Worm (Caenorhabditis elegans) whole organism, young adult: ENCODE measurements around the gene C47A10.12.

Experiments used
- B0019.2 ChIP-seq: fragments of 200-800 bp; sonication (Bioruptor generic); conservative IDR thresholded peaks from 2 replicates; pipeline ENCODE4 v1.3.6; 2022; ENCODE audit warnings: missing genetic modification reagents, missing genetic modification characterization, missing compliant biosample characterization
- B0035.1 ChIP-seq: sonication (generic microtip); optimal IDR thresholded peaks from 2 replicates; lab custom pipeline; 2016; ENCODE audit warnings: missing genetic modification characterization, mild to moderate bottlenecking, missing compliant biosample characterization, missing genotype, missing genetic modification reagents
- C06A6.2 ChIP-seq: fragments of 200-800 bp; sonication (Bioruptor generic); conservative IDR thresholded peaks from 2 replicates; pipeline ENCODE4 v1.3.6; 2022; ENCODE audit warnings: missing genetic modification characterization, missing compliant biosample characterization
- C17E4.6 ChIP-seq: fragments of 200-800 bp; sonication (Bioruptor generic); IDR thresholded peaks from 2 replicates; pipeline ENCODE4 v1.3.6; 2022; ENCODE audit warnings: missing genetic modification reagents, missing genetic modification characterization, missing compliant biosample characterization
- F10E7.11 ChIP-seq: sonication (generic microtip); optimal IDR thresholded peaks from 2 replicates; lab custom pipeline; 2017; ENCODE audit warnings: mild to moderate bottlenecking, missing genetic modification characterization, moderate library complexity, missing compliant biosample characterization
- F22D6.2 ChIP-seq: sonication (generic microtip); optimal IDR thresholded peaks from 2 replicates; lab custom pipeline; 2016; ENCODE audit warnings: mild to moderate bottlenecking, missing genetic modification characterization, missing compliant biosample characterization
- F33H1.4 ChIP-seq: fragments of 200-800 bp; sonication (Bioruptor generic); IDR thresholded peaks from 2 replicates; pipeline ENCODE4 v1.3.6; 2022; ENCODE audit warnings: missing genetic modification reagents, missing genetic modification characterization, missing compliant biosample characterization
- F39B2.1 ChIP-seq: fragments of 200-800 bp; sonication (Bioruptor generic); IDR thresholded peaks from 2 replicates; pipeline ENCODE4 v1.3.6; 2022; ENCODE audit warnings: missing genetic modification reagents, missing genetic modification characterization, missing compliant biosample characterization
- F49E8.2 ChIP-seq: sonication (generic microtip); optimal IDR thresholded peaks from 3 replicates; lab custom pipeline; 2017; ENCODE audit warnings: missing genetic modification characterization, mild to moderate bottlenecking, missing compliant biosample characterization, antibody characterized with exemption, moderate library complexity; ENCODE audit not compliant: insufficient read depth
- Y56A3A.18 ChIP-seq: fragments of 200-800 bp; sonication (Bioruptor generic); IDR thresholded peaks from 2 replicates; pipeline ENCODE4 v1.3.6; 2022; ENCODE audit warnings: missing genetic modification reagents, missing genetic modification characterization, missing compliant biosample characterization
- Y79H2A.3 ChIP-seq: fragments of 200-800 bp; sonication (Bioruptor generic); conservative IDR thresholded peaks from 2 replicates; pipeline ENCODE4 v1.3.6; 2022; ENCODE audit warnings: missing genetic modification reagents, missing genetic modification characterization, missing compliant biosample characterization
- cebp-2 ChIP-seq: fragments of 200-800 bp; sonication (Bioruptor generic); IDR thresholded peaks from 2 replicates; pipeline ENCODE4 v1.3.6; 2022; ENCODE audit warnings: missing genetic modification characterization, missing compliant biosample characterization
- ceh-40 ChIP-seq: fragments of 200-800 bp; sonication (Bioruptor generic); IDR thresholded peaks from 2 replicates; pipeline ENCODE4 v1.3.6; 2022; ENCODE audit warnings: missing genetic modification characterization, missing compliant biosample characterization
- die-1 ChIP-seq: sonication (generic microtip); optimal IDR thresholded peaks from 2 replicates; lab custom pipeline; 2016; ENCODE audit warnings: missing genotype, mild to moderate bottlenecking, missing genetic modification characterization, missing compliant biosample characterization
- efl-1 ChIP-seq: fragments of 150-350 bp; optimal IDR thresholded peaks from 2 replicates; lab custom pipeline; 2014; ENCODE audit warnings: missing biosample characterization, missing genetic modification reagents, missing genetic modification characterization
- egrh-3 ChIP-seq: fragments of 200-800 bp; sonication (Bioruptor generic); IDR thresholded peaks from 2 replicates; pipeline ENCODE4 v1.3.6; 2022; ENCODE audit warnings: missing genetic modification reagents, missing genetic modification characterization, missing compliant biosample characterization
- ets-4 ChIP-seq: fragments of 200-800 bp; sonication (Bioruptor generic); optimal IDR thresholded peaks from 2 replicates; lab custom pipeline; 2018; ENCODE audit warnings: mild to moderate bottlenecking, missing genetic modification characterization, missing compliant biosample characterization
- hsf-1 ChIP-seq: fragments of 200-800 bp; sonication (Bioruptor generic); IDR thresholded peaks from 2 replicates; pipeline ENCODE4 v1.3.6; 2022; ENCODE audit warnings: missing genetic modification reagents, missing genetic modification characterization, missing compliant biosample characterization
- lag-1 ChIP-seq: fragments of 200-800 bp; sonication (Bioruptor generic); IDR thresholded peaks from 2 replicates; pipeline ENCODE4 v1.3.6; 2022; ENCODE audit warnings: missing genetic modification reagents, missing genetic modification characterization, missing compliant biosample characterization
- lin-26 ChIP-seq: fragments of 200-800 bp; sonication (Bioruptor generic); IDR thresholded peaks from 2 replicates; pipeline ENCODE4 v1.3.6; 2022; ENCODE audit warnings: missing genetic modification reagents, missing genetic modification characterization, missing compliant biosample characterization
- lin-35 ChIP-seq, 3 experiments: fragments of 150-350 bp in 2 of 3; sonication (generic microtip) in 1 of 3; optimal IDR thresholded peaks; 2 replicates each; lab custom pipeline; 2014 to 2018; ENCODE audit warnings: missing biosample characterization in 3 of 3, missing genetic modification characterization in 3 of 3, missing genetic modification reagents in 3 of 3
- lir-1 ChIP-seq: fragments of 200-800 bp; sonication (Bioruptor generic); conservative IDR thresholded peaks from 2 replicates; pipeline ENCODE4 v1.3.6; 2022; ENCODE audit warnings: missing genetic modification reagents, missing genetic modification characterization, missing compliant biosample characterization
- lsl-1 ChIP-seq: fragments of 200-800 bp; sonication (Bioruptor generic); optimal IDR thresholded peaks from 2 replicates; lab custom pipeline; 2018; ENCODE audit warnings: mild to moderate bottlenecking, missing genetic modification characterization, moderate library complexity, missing compliant biosample characterization
- madf-6 ChIP-seq: fragments of 200-800 bp; sonication (Bioruptor generic); IDR thresholded peaks from 2 replicates; pipeline ENCODE4 v1.3.6; 2022; ENCODE audit warnings: missing genetic modification reagents, missing genetic modification characterization, missing compliant biosample characterization
- mel-28 ChIP-seq: sonication (generic microtip); optimal IDR thresholded peaks from 2 replicates; lab custom pipeline; 2016; ENCODE audit warnings: borderline replicate concordance, mild to moderate bottlenecking, missing genetic modification characterization, missing compliant biosample characterization
- mes-4 ChIP-seq: sonication (generic microtip); optimal IDR thresholded peaks from 2 replicates; lab custom pipeline; 2016; ENCODE audit warnings: missing genotype, missing genetic modification characterization, missing compliant biosample characterization
- nfyb-1 ChIP-seq: fragments of 200-800 bp; sonication (Bioruptor generic); IDR thresholded peaks from 2 replicates; pipeline ENCODE4 v1.3.6; 2022; ENCODE audit warnings: missing genetic modification reagents, missing genetic modification characterization, missing compliant biosample characterization
- nhr-80 ChIP-seq: sonication (generic microtip); optimal IDR thresholded peaks from 2 replicates; lab custom pipeline; 2016; ENCODE audit warnings: missing genetic modification characterization, missing compliant biosample characterization
- pbrm-1 ChIP-seq: fragments of 200-800 bp; sonication (Bioruptor generic); IDR thresholded peaks from 2 replicates; pipeline ENCODE4 v1.3.6; 2022; ENCODE audit warnings: missing genetic modification reagents, missing genetic modification characterization, missing compliant biosample characterization
- repo-1 ChIP-seq: sonication (generic microtip); optimal IDR thresholded peaks from 2 replicates; lab custom pipeline; 2017; ENCODE audit warnings: mild to moderate bottlenecking, missing genetic modification characterization, missing compliant biosample characterization
- snpc-1.3 ChIP-seq: sonication (generic microtip); optimal IDR thresholded peaks from 2 replicates; lab custom pipeline; 2017; ENCODE audit warnings: missing genetic modification characterization, mild to moderate bottlenecking, missing compliant biosample characterization, antibody characterized with exemption, moderate library complexity, missing genotype, missing genetic modification reagents; ENCODE audit not compliant: insufficient read depth
- sptf-2 ChIP-seq: fragments of 200-800 bp; sonication (Bioruptor generic); optimal IDR thresholded peaks from 2 replicates; lab custom pipeline; 2018; ENCODE audit warnings: mild to moderate bottlenecking, missing genetic modification characterization, missing compliant biosample characterization
- unc-130 ChIP-seq: sonication (generic microtip); optimal IDR thresholded peaks from 2 replicates; lab custom pipeline; 2016; ENCODE audit warnings: missing genetic modification reagents, missing genetic modification characterization, missing compliant biosample characterization
- zfh-2 ChIP-seq: fragments of 200-800 bp; sonication (Bioruptor generic); conservative IDR thresholded peaks from 2 replicates; pipeline ENCODE4 v1.3.6; 2022; ENCODE audit warnings: missing genetic modification reagents, missing genetic modification characterization, missing compliant biosample characterization
- ztf-22 ChIP-seq: fragments of 200-800 bp; sonication (Bioruptor generic); optimal IDR thresholded peaks from 2 replicates; lab custom pipeline; 2018; ENCODE audit warnings: mild to moderate bottlenecking, missing genetic modification characterization, moderate library complexity, missing compliant biosample characterization

The C47A10.12 gene

ce11 chrV:17812127-17812526 lies 34.4 kb downstream of the C47A10.12 start (continued):
- TF ChIP-seq lir-1 (GFP tag; lab: Robert Waterston, UW): no peak

ce11 chrV:17818567-17818966 lies 40.8 kb downstream of the C47A10.12 start, which contains the start of gene srh-298:
srh-298 (plus strand) TSS chrV:17818867.
- no peak for TF ChIP-seq repo-1 (tag; lab: Kevin White, UChicago)
- no peak for TF ChIP-seq lsl-1
- no peak for TF ChIP-seq F22D6.2 (tag; lab: Kevin White, UChicago)
- TF ChIP-seq ceh-40 (GFP tag; lab: Robert Waterston, UW): no peak
- no peak for TF ChIP-seq die-1 (tag; lab: Kevin White, UChicago)
- no peak for TF ChIP-seq efl-1 (GFP tag; lab: Kevin White, UChicago)
- no peak for TF ChIP-seq nfyb-1 (GFP tag; lab: Robert Waterston, UW)
- TF ChIP-seq Y79H2A.3: no peak
- no peak for TF ChIP-seq lag-1 (GFP tag; lab: Robert Waterston, UW)
- no peak for TF ChIP-seq ets-4 (GFP tag; lab: Kevin White, UChicago)
- no peak for TF ChIP-seq F49E8.2 (tag; lab: Kevin White, UChicago)
- TF ChIP-seq unc-130 (GFP tag; lab: Kevin White, UChicago): no peak
- no peak for TF ChIP-seq lin-26 (GFP tag; lab: Robert Waterston, UW)
- TF ChIP-seq Y56A3A.18 (GFP tag; lab: Robert Waterston, UW): no peak
- no peak for TF ChIP-seq C06A6.2
- TF ChIP-seq B0019.2 (GFP tag; lab: Robert Waterston, UW): no peak
- no peak for TF ChIP-seq mes-4 (tag; lab: Kevin White, UChicago)
- no peak for TF ChIP-seq nhr-80 (tag; lab: Kevin White, UChicago)
- TF ChIP-seq sptf-2: no peak

DNA sequence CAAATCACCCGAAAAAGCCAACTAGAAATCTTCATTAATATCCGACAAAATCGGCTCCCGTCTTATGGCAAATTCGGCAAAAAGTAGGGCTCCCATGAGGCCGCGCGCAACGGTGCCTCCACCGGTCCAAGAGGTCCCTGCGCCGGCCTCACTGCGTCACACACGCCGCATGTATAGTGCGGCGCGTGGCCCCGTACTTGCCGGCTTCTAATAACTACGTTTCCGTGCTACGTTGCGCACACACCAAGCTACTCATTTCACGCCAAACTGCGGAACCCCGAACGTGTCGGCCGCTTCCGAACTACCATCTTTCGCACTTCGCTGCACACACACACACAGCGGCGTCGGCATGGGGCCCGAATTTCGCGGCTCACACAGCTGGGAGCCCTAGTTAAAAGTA lies 42.0 kb downstream of the C47A10.12 start:
- TF ChIP-seq pbrm-1 (GFP tag; lab: Robert Waterston, UW) (0 out of 2 replicates have a peak, but pooled peaks have one; percentile 33), zfh-2 (GFP tag; lab: Robert Waterston, UW) (peak; percentile 80), egrh-3 (GFP tag; lab: Robert Waterston, UW) (peak; percentile 45; the same call in 1 of the 2 replicates), C17E4.6 (GFP tag; lab: Robert Waterston, UW) (no peak)

DNA sequence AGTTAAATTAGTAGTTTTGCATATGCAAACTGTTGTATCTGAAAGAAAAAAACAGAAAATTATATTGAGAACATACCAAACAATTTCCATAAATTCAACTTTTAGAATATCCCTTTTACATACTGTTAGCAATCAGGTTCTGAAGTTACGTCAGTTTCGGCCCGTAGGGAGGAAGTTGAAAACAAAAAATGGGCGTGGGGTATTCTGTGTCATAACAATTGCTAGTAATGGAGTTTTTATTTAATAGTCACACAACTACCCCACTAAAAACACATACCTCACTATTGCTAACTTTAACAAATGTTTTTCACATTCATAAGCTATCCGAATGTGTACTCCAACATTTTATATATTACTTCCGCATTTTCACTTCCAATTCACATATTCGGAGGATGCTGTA lies 44.1 kb downstream of the C47A10.12 start, which contains the start of gene srh-300:
Gene srh-300 (plus strand): TSS at position 301 of the 400 bp plus-strand sequence.
- TF ChIP-seq cebp-2 (GFP tag; lab: Robert Waterston, UW) (no peak), F33H1.4 (GFP tag; lab: Robert Waterston, UW) (no peak), F10E7.11 (no peak), F22D6.2 (tag; lab: Kevin White, UChicago) (no peak), ztf-22 (GFP tag; lab: Kevin White, UChicago) (no peak), sptf-2 (no peak), madf-6 (no peak), hsf-1 (GFP tag; lab: Robert Waterston, UW) (no peak), mel-28 (tag; lab: Kevin White, UChicago) (no peak), lin-35 (GFP tag; optimal IDR thresholded peaks at IDR 0.05; lab: Kevin White, UChicago) (no peak), B0035.1 (tag; lab: Kevin White, UChicago) (no peak), snpc-1.3 (tag; lab: Kevin White, UChicago) (no peak), F39B2.1 (GFP tag; lab: Robert Waterston, UW) (no peak)
